Worm (Caenorhabditis elegans) whole organism, late embryonic: Measurements from ENCODE around the gene bbln-1.

Source experiments
- ama-1 ChIP-seq: fragments of 150-350 bp; optimal IDR thresholded peaks from 2 replicates; lab custom pipeline; 2014
- ceh-14 ChIP-seq: sonication (generic microtip); optimal IDR thresholded peaks from 2 replicates; lab custom pipeline; 2016; ENCODE audit warnings: missing genotype, missing genetic modification characterization, missing compliant biosample characterization
- ceh-18 ChIP-seq: sonication (generic microtip); optimal IDR thresholded peaks from 2 replicates; lab custom pipeline; 2016; ENCODE audit warnings: missing genetic modification characterization, missing compliant biosample characterization
- ceh-45 ChIP-seq: fragments of 200-800 bp; sonication (Bioruptor generic); IDR thresholded peaks from 2 replicates; pipeline ENCODE4 v1.3.6; 2022; ENCODE audit warnings: missing genetic modification reagents, missing genetic modification characterization, missing compliant biosample characterization
- ceh-6 ChIP-seq: fragments of 200-800 bp; sonication (Bioruptor generic); optimal IDR thresholded peaks from 2 replicates; lab custom pipeline; 2018; ENCODE audit warnings: mild to moderate bottlenecking, missing genetic modification characterization, missing compliant biosample characterization
- ceh-9 ChIP-seq: sonication (generic microtip); optimal IDR thresholded peaks from 2 replicates; lab custom pipeline; 2016; ENCODE audit warnings: mild to moderate bottlenecking, missing genetic modification characterization, inconsistent platforms, missing compliant biosample characterization
- dve-1 ChIP-seq: sonication (generic microtip); optimal IDR thresholded peaks from 2 replicates; lab custom pipeline; 2017; ENCODE audit warnings: antibody characterized with exemption, mild to moderate bottlenecking, missing genetic modification characterization, missing compliant biosample characterization
- elt-2 ChIP-seq: sonication (generic microtip); optimal IDR thresholded peaks from 2 replicates; lab custom pipeline; 2016; ENCODE audit warnings: missing genetic modification reagents, missing genetic modification characterization, missing compliant biosample characterization
- nfya-1 ChIP-seq: sonication (generic microtip); optimal IDR thresholded peaks from 2 replicates; lab custom pipeline; 2017; ENCODE audit warnings: missing genetic modification characterization, mild to moderate bottlenecking, missing compliant biosample characterization, antibody characterized with exemption, moderate library complexity
- nhr-11 ChIP-seq: fragments of 150-350 bp; optimal IDR thresholded peaks from 2 replicates; lab custom pipeline; 2014; ENCODE audit warnings: missing biosample characterization, missing genetic modification characterization
- ref-2 ChIP-seq: sonication (generic microtip); optimal IDR thresholded peaks from 2 replicates; lab custom pipeline; 2016; ENCODE audit warnings: missing genetic modification characterization, missing compliant biosample characterization
- syd-9 ChIP-seq: sonication (generic microtip); optimal IDR thresholded peaks from 2 replicates; lab custom pipeline; 2016; ENCODE audit warnings: mild to moderate bottlenecking, missing genetic modification characterization, moderate library complexity, missing compliant biosample characterization
- ttx-3 ChIP-seq: sonication (generic microtip); optimal IDR thresholded peaks from 2 replicates; lab custom pipeline; 2016; ENCODE audit warnings: missing genetic modification reagents, missing genetic modification characterization, missing compliant biosample characterization

ce11 chrX:3139516-3140301 is 12.6 kb downstream of the bbln-1 start:
- no peak for TF ChIP-seq ceh-18
- TF ChIP-seq ama-1 = no peak
- no peak for TF ChIP-seq nfya-1 (tag; lab: Kevin White, UChicago)
- no peak for TF ChIP-seq elt-2 (tag; lab: Kevin White, UChicago)
- TF ChIP-seq ceh-45 = no peak
- TF ChIP-seq nhr-11 (tag; lab: Kevin White, UChicago) = no peak
- TF ChIP-seq ref-2 (tag; lab: Kevin White, UChicago) = no peak
- no peak for TF ChIP-seq ceh-6
- no peak for TF ChIP-seq ceh-9 (tag; lab: Kevin White, UChicago)
- TF ChIP-seq dve-1 = no peak
- no peak for TF ChIP-seq ttx-3 (tag; lab: Kevin White, UChicago)
- no peak for TF ChIP-seq ceh-14 (tag; lab: Kevin White, UChicago)
- TF ChIP-seq syd-9 (tag; lab: Kevin White, UChicago) = no peak
